Worm (Caenorhabditis elegans) whole organism, L4/young adult: Measurements from ENCODE around the gene lgc-48.

Experiments
- W03F9.2 ChIP-seq: fragments of 150-350 bp; optimal IDR thresholded peaks from 2 replicates; lab custom pipeline; 2014; ENCODE audit warnings: missing biosample characterization, missing genetic modification characterization
- dao-5 ChIP-seq: sonication (generic microtip); optimal IDR thresholded peaks from 2 replicates; lab custom pipeline; 2016; ENCODE audit warnings: missing genotype, missing genetic modification characterization, moderate library complexity, missing compliant biosample characterization

- TF ChIP-seq W03F9.2 (tag; lab: Kevin White, UChicago) (no peak), dao-5 (tag; lab: Kevin White, UChicago) (no peak)
These were observed 2.0 kb upstream of the lgc-48 start for ce11 chrV:13338037-13338436.
